Fruit fly (Drosophila melanogaster) whole organism, prepupa: Measurements from ENCODE around the gene Alg13.

Experiments used
- Blimp-1 ChIP-seq: fragments of 200-800 bp; sonication (Bioruptor generic); optimal IDR thresholded peaks from 3 replicates; lab custom pipeline; 2017; ENCODE audit warnings: missing biosample characterization, missing genetic modification characterization, mild to moderate bottlenecking, moderate library complexity, missing genetic modification reagents
- CG10631 ChIP-seq: fragments of 200-800 bp; sonication (Bioruptor generic); optimal IDR thresholded peaks from 2 replicates; lab custom pipeline; 2016; ENCODE audit warnings: missing biosample characterization, missing genetic modification characterization
- CG10669 ChIP-seq: fragments of 200-800 bp; sonication (Bioruptor generic); optimal IDR thresholded peaks from 3 replicates; lab custom pipeline; 2018; ENCODE audit warnings: missing biosample characterization, mild to moderate bottlenecking, missing genetic modification characterization, moderate library complexity
- CG11902 ChIP-seq: fragments of 200-800 bp; sonication (Bioruptor generic); optimal IDR thresholded peaks from 3 replicates; lab custom pipeline; 2016; ENCODE audit warnings: missing biosample characterization, missing genetic modification characterization
- CG15336 ChIP-seq: fragments of 200-800 bp; sonication (Bioruptor generic); IDR thresholded peaks from 2 replicates; pipeline ENCODE4 v1.3.6; 2022; ENCODE audit warnings: missing biosample characterization, missing genetic modification characterization
- CG16779 ChIP-seq: fragments of 200-800 bp; sonication (Bioruptor generic); optimal IDR thresholded peaks from 3 replicates; lab custom pipeline; 2017; ENCODE audit warnings: missing biosample characterization, mild to moderate bottlenecking, missing genetic modification characterization
- CG3032 ChIP-seq: fragments of 200-800 bp; optimal IDR thresholded peaks from 2 replicates; lab custom pipeline; 2019; ENCODE audit warnings: missing biosample characterization, mild to moderate bottlenecking, missing genetic modification characterization, moderate library complexity
- CG31627 ChIP-seq: fragments of 200-800 bp; sonication (Bioruptor generic); optimal IDR thresholded peaks from 3 replicates; lab custom pipeline; 2016; ENCODE audit warnings: missing biosample characterization, missing genetic modification characterization
- CG32006 ChIP-seq: fragments of 200-800 bp; sonication (Bioruptor generic); optimal IDR thresholded peaks from 3 replicates; lab custom pipeline; 2017; ENCODE audit warnings: missing biosample characterization, mild to moderate bottlenecking, missing genetic modification characterization
- CG34406 ChIP-seq: fragments of 200-800 bp; sonication (Bioruptor generic); optimal IDR thresholded peaks from 3 replicates; lab custom pipeline; 2016; ENCODE audit warnings: missing biosample characterization, missing genetic modification characterization
- CG3919 ChIP-seq: fragments of 200-800 bp; sonication (Bioruptor generic); optimal IDR thresholded peaks from 3 replicates; lab custom pipeline; 2016; ENCODE audit warnings: missing biosample characterization, missing genetic modification characterization
- CG6276 ChIP-seq: fragments of 200-800 bp; sonication (Bioruptor generic); optimal IDR thresholded peaks from 2 replicates; lab custom pipeline; 2017; ENCODE audit warnings: missing biosample characterization, mild to moderate bottlenecking, missing genetic modification characterization
- CG6792 ChIP-seq: fragments of 200-800 bp; sonication (Bioruptor generic); optimal IDR thresholded peaks from 3 replicates; lab custom pipeline; 2016; ENCODE audit warnings: missing biosample characterization, missing genetic modification characterization
- CG6808 ChIP-seq: fragments of 200-800 bp; sonication (Bioruptor generic); optimal IDR thresholded peaks from 3 replicates; lab custom pipeline; 2017; ENCODE audit warnings: missing biosample characterization, missing genetic modification characterization, mild to moderate bottlenecking, moderate library complexity, missing genetic modification reagents
- CG6854 ChIP-seq: fragments of 200-800 bp; sonication (Bioruptor generic); optimal IDR thresholded peaks from 2 replicates; lab custom pipeline; 2017; ENCODE audit warnings: missing biosample characterization, mild to moderate bottlenecking, missing genetic modification characterization
- CG7368 ChIP-seq: fragments of 200-800 bp; sonication (Bioruptor generic); optimal IDR thresholded peaks from 3 replicates; lab custom pipeline; 2016; ENCODE audit warnings: missing biosample characterization, missing genetic modification characterization
- CG8119 ChIP-seq: fragments of 200-800 bp; sonication (Bioruptor generic); IDR thresholded peaks from 3 replicates; pipeline ENCODE4 v1.3.6; 2022; ENCODE audit warnings: missing biosample characterization, missing genetic modification characterization
- CG8632 ChIP-seq: fragments of 200-800 bp; sonication (Bioruptor generic); optimal IDR thresholded peaks from 3 replicates; lab custom pipeline; 2016; ENCODE audit warnings: missing biosample characterization, missing genetic modification characterization
- Eip75B ChIP-seq: fragments of 200-800 bp; sonication (Bioruptor generic); optimal IDR thresholded peaks from 3 replicates; lab custom pipeline; 2016; ENCODE audit warnings: missing biosample characterization, missing genetic modification characterization
- Eip78C ChIP-seq: fragments of 200-800 bp; sonication (Bioruptor generic); peaks from one replicate; lab custom pipeline; 2016; ENCODE audit warnings: missing biosample characterization, missing genetic modification characterization
- Eip93F ChIP-seq: fragments of 200-800 bp; sonication (Bioruptor generic); optimal IDR thresholded peaks from 2 replicates; lab custom pipeline; 2016; ENCODE audit warnings: missing biosample characterization, mild to moderate bottlenecking, missing genetic modification characterization
- Ets21C ChIP-seq: fragments of 200-800 bp; sonication (Bioruptor generic); optimal IDR thresholded peaks from 3 replicates; lab custom pipeline; 2016; ENCODE audit warnings: missing biosample characterization, missing genetic modification characterization
- Ets96B ChIP-seq: fragments of 200-800 bp; optimal IDR thresholded peaks from 2 replicates; lab custom pipeline; 2019; ENCODE audit warnings: missing biosample characterization, mild to moderate bottlenecking, missing genetic modification characterization, moderate library complexity
- Gug ChIP-seq: fragments of 200-800 bp; sonication (Bioruptor generic); IDR thresholded peaks from 2 replicates; pipeline ENCODE4 v1.3.6; 2022; ENCODE audit warnings: missing biosample characterization, missing genetic modification characterization
- Hr39 ChIP-seq: fragments of 200-800 bp; sonication (Bioruptor generic); optimal IDR thresholded peaks from 2 replicates; lab custom pipeline; 2016; ENCODE audit warnings: missing biosample characterization, missing genetic modification characterization
- Hr4 ChIP-seq: fragments of 200-800 bp; sonication (Bioruptor generic); optimal IDR thresholded peaks from 3 replicates; lab custom pipeline; 2016; ENCODE audit warnings: missing biosample characterization, missing genetic modification characterization
- OdsH ChIP-seq: fragments of 200-800 bp; sonication (Bioruptor generic); optimal IDR thresholded peaks from 3 replicates; lab custom pipeline; 2016; ENCODE audit warnings: missing biosample characterization, missing genetic modification characterization
- Sox102F ChIP-seq: fragments of 200-800 bp; sonication (Bioruptor generic); optimal IDR thresholded peaks from 2 replicates; lab custom pipeline; 2016; ENCODE audit warnings: missing biosample characterization, mild to moderate bottlenecking, missing genetic modification characterization
- Sox14 ChIP-seq: fragments of 200-800 bp; sonication (Bioruptor generic); optimal IDR thresholded peaks from 3 replicates; lab custom pipeline; 2016; ENCODE audit warnings: missing biosample characterization, missing genetic modification characterization
- achi ChIP-seq: fragments of 200-800 bp; sonication (Bioruptor generic); optimal IDR thresholded peaks from 3 replicates; lab custom pipeline; 2016; ENCODE audit warnings: missing biosample characterization, missing genetic modification characterization
- acj6 ChIP-seq: fragments of 200-800 bp; sonication (Bioruptor generic); optimal IDR thresholded peaks from 3 replicates; lab custom pipeline; 2016; ENCODE audit warnings: missing biosample characterization, missing genetic modification characterization
- cyc ChIP-seq: fragments of 200-800 bp; sonication (Bioruptor generic); optimal IDR thresholded peaks from 3 replicates; lab custom pipeline; 2016; ENCODE audit warnings: missing biosample characterization, missing genetic modification characterization
- dac ChIP-seq: fragments of 200-800 bp; sonication (Bioruptor generic); optimal IDR thresholded peaks from 2 replicates; lab custom pipeline; 2017; ENCODE audit warnings: missing biosample characterization, mild to moderate bottlenecking, missing genetic modification characterization
- dsx ChIP-seq: fragments of 200-800 bp; optimal IDR thresholded peaks from 3 replicates; lab custom pipeline; 2019; ENCODE audit warnings: missing biosample characterization, mild to moderate bottlenecking, missing genetic modification characterization, moderate library complexity; ENCODE audit not compliant: poor library complexity, severe bottlenecking
- eg ChIP-seq: fragments of 200-800 bp; sonication (Bioruptor generic); IDR thresholded peaks from 3 replicates; pipeline ENCODE4 v1.3.6; 2022; ENCODE audit warnings: missing biosample characterization, missing genetic modification characterization
- esn ChIP-seq: fragments of 200-800 bp; sonication (Bioruptor generic); optimal IDR thresholded peaks from 2 replicates; lab custom pipeline; 2016; ENCODE audit warnings: missing biosample characterization, mild to moderate bottlenecking, missing genetic modification characterization, moderate library complexity
- fd59A ChIP-seq: fragments of 200-800 bp; sonication (Bioruptor generic); optimal IDR thresholded peaks from 2 replicates; lab custom pipeline; 2017; ENCODE audit warnings: missing biosample characterization, mild to moderate bottlenecking, missing genetic modification characterization, missing genetic modification reagents
- fd85E ChIP-seq: fragments of 200-800 bp; sonication (Bioruptor generic); optimal IDR thresholded peaks from 3 replicates; lab custom pipeline; 2016; ENCODE audit warnings: missing biosample characterization, missing genetic modification characterization
- fkh ChIP-seq: fragments of 200-800 bp; sonication (Bioruptor generic); optimal IDR thresholded peaks from 3 replicates; lab custom pipeline; 2017; ENCODE audit warnings: missing biosample characterization, mild to moderate bottlenecking, missing genetic modification characterization, moderate library complexity
- lz ChIP-seq: fragments of 200-800 bp; sonication (Bioruptor generic); optimal IDR thresholded peaks from 3 replicates; lab custom pipeline; 2016; ENCODE audit warnings: missing biosample characterization, missing genetic modification characterization
- pdm3 ChIP-seq: fragments of 200-800 bp; sonication (Bioruptor generic); optimal IDR thresholded peaks from 3 replicates; lab custom pipeline; 2016; ENCODE audit warnings: missing biosample characterization, missing genetic modification characterization
- salr ChIP-seq, 2 experiments: fragments of 200-800 bp; sonication (Bioruptor generic); optimal IDR thresholded peaks; 3 replicates each; lab custom pipeline; 2016 to 2018; ENCODE audit warnings: missing biosample characterization in 2 of 2, missing genetic modification characterization in 2 of 2, mild to moderate bottlenecking in 1 of 2
- ss ChIP-seq, 2 experiments: fragments of 200-800 bp; sonication (Bioruptor generic); optimal IDR thresholded peaks; 2 replicates in 1 of 2; 3 replicates in 1 of 2; lab custom pipeline; 2017 to 2018; ENCODE audit warnings: mild to moderate bottlenecking in 2 of 2, missing biosample characterization in 2 of 2, missing genetic modification characterization in 2 of 2, moderate library complexity in 1 of 2
- svp ChIP-seq: fragments of 200-800 bp; sonication (Bioruptor generic); peaks from one replicate; lab custom pipeline; 2016; ENCODE audit warnings: missing biosample characterization, missing genetic modification characterization
- vri ChIP-seq: fragments of 200-800 bp; sonication (Bioruptor generic); optimal IDR thresholded peaks from 3 replicates; lab custom pipeline; 2016; ENCODE audit warnings: missing biosample characterization, mild to moderate bottlenecking, missing genetic modification characterization

The Alg13 gene

DNA sequence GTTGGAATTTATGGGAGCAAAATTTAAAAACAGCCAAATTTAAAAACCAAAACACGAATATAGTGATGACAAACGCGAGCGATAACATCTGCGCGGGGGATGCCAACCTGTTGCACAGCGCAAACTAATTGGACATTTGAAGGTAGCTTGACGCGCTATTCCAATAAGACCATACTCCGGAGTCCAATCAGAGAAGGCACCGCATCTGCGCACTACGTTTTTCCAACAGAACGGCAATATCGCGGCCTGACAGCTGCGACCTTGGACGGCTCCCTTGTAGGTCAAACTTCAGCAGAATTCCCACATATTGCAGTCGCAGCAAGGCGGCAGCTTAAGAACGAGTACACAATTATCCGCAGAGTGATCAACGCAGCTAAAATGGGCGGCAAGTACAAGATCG is 9.7 kb upstream of the Alg13 start, which contains the start of the genes CG11882 and Pglym78 (continued):
- TF ChIP-seq fd59A (GFP tag; lab: Kevin White, UChicago) (no peak), Sox14 (GFP tag; lab: Kevin White, UChicago) (peak; percentile 89), CG8119 (no peak), CG6808 (GFP tag; lab: Kevin White, UChicago) (no peak), Eip93F (GFP tag; lab: Kevin White, UChicago) (no peak), CG6792 (GFP tag; lab: Kevin White, UChicago) (no peak), dsx (GFP tag; lab: Kevin White, UChicago) (no peak), esn (GFP tag; lab: Kevin White, UChicago) (peak; percentile 33), CG3919 (GFP tag; lab: Kevin White, UChicago) (no peak), Eip75B (GFP tag; lab: Kevin White, UChicago) (peak; percentile 80), dac (no peak), CG3032 (tag; lab: Kevin White, UChicago) (no peak), CG11902 (GFP tag; lab: Kevin White, UChicago) (no peak), Sox102F (GFP tag; lab: Kevin White, UChicago) (no peak), CG8632 (GFP tag; lab: Kevin White, UChicago) (no peak), lz (peak; percentile 9), svp (GFP tag; lab: Kevin White, UChicago) (peak; percentile 96), vri (GFP tag; lab: Kevin White, UChicago) (no peak), CG31627 (GFP tag; lab: Kevin White, UChicago) (peak; percentile 12), fkh (GFP tag; lab: Kevin White, UChicago) (no peak), OdsH (GFP tag; lab: Kevin White, UChicago) (no peak), CG15336 (GFP tag; lab: Robert Waterston, UW) (no peak), CG16779 (no peak), CG34406 (GFP tag; lab: Kevin White, UChicago) (no peak), CG10669 (no peak), Ets21C (no peak), CG10631 (GFP tag; lab: Kevin White, UChicago) (no peak), CG6854 (GFP tag; lab: Kevin White, UChicago) (no peak), Gug (GFP tag; lab: Robert Waterston, UW) (no peak), acj6 (GFP tag; lab: Kevin White, UChicago) (no peak), pdm3 (GFP tag; lab: Kevin White, UChicago) (no peak), Hr39 (GFP tag; lab: Kevin White, UChicago) (peak; percentile 94), CG7368 (GFP tag; lab: Kevin White, UChicago) (no peak), ss (GFP tag; optimal IDR thresholded peaks at IDR 0.05; lab: Kevin White, UChicago) (peak in 1 of 2 experiments; percentile 27), cyc (GFP tag; lab: Kevin White, UChicago) (peak; percentile 24), fd85E (GFP tag; lab: Kevin White, UChicago) (no peak), eg (GFP tag; lab: Robert Waterston, UW) (no peak; the same call in 2 of the 3 replicates), salr (GFP tag; optimal IDR thresholded peaks at IDR 0.05; lab: Kevin White, UChicago) (no peak), CG32006 (GFP tag; lab: Kevin White, UChicago) (no peak), Ets96B (tag; lab: Kevin White, UChicago) (no peak), Eip78C (GFP tag; lab: Kevin White, UChicago) (peak; percentile 36), CG6276 (GFP tag; lab: Kevin White, UChicago) (no peak)

DNA sequence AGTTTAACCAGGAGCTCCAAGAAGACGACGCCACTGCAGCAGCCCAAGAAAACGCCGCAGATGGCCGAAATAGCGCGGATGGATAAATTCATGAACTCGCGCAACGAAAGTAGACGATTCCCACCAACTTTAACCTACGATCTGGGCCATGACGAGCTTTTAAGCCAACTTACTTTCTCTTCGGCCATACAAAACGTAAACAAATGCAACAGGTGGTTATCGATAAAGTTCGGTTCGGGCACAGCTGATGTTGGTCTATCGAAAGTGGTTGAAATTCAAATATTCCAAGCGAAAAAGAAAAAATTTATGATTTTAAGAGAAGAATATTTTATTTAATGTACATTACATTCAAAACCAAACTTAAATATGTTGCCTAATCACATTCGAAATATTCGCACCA is 8.3 kb upstream of the Alg13 start, which contains the start of gene CG14511:
TSS of gene CG14511 (minus strand) at position 184 of the 400 bp plus-strand sequence.
- TF ChIP-seq Sox102F (GFP tag; lab: Kevin White, UChicago) (no peak), cyc (GFP tag; lab: Kevin White, UChicago) (no peak), salr (GFP tag; optimal IDR thresholded peaks at IDR 0.05; lab: Kevin White, UChicago) (no peak), CG16779 (no peak), Hr4 (GFP tag; lab: Kevin White, UChicago) (no peak), achi (GFP tag; lab: Kevin White, UChicago) (no peak), Eip78C (GFP tag; lab: Kevin White, UChicago) (peak; percentile 2), Blimp-1 (GFP tag; lab: Kevin White, UChicago) (peak; percentile 22), dsx (GFP tag; lab: Kevin White, UChicago) (no peak)
